Fruit fly (Drosophila melanogaster) whole organism, embryonic: Measurements from ENCODE around the gene Etl1.

ENCODE experiments used
- ATbp ChIP-seq: fragments of 200-800 bp; sonication (Bioruptor generic); optimal IDR thresholded peaks from 2 replicates; lab custom pipeline; 2017; ENCODE audit warnings: missing biosample characterization, mild to moderate bottlenecking, missing genetic modification characterization, missing genetic modification reagents
- Antp ChIP-seq: fragments of 200-800 bp; sonication (Bioruptor generic); optimal IDR thresholded peaks from 3 replicates; lab custom pipeline; 2016; ENCODE audit warnings: missing biosample characterization, missing genetic modification characterization
- Atf-2 ChIP-seq: fragments of 200-800 bp; sonication (Bioruptor generic); optimal IDR thresholded peaks from 2 replicates; lab custom pipeline; 2016; ENCODE audit warnings: missing biosample characterization, missing genetic modification characterization
- Atf3 ChIP-seq: fragments of 200-800 bp; sonication (Bioruptor generic); optimal IDR thresholded peaks from 3 replicates; lab custom pipeline; 2016; ENCODE audit warnings: missing biosample characterization, missing genetic modification characterization
- Bteb2 ChIP-seq: fragments of 200-800 bp; sonication (Bioruptor generic); optimal IDR thresholded peaks from 2 replicates; lab custom pipeline; 2016; ENCODE audit warnings: missing biosample characterization, missing genetic modification characterization
- CG10366 ChIP-seq: fragments of 200-800 bp; sonication (Bioruptor generic); IDR thresholded peaks from 2 replicates; pipeline ENCODE4 v1.3.6; 2022; ENCODE audit warnings: missing biosample characterization, missing genetic modification characterization
- CG10431 ChIP-seq: fragments of 200-800 bp; sonication (Bioruptor generic); optimal IDR thresholded peaks from 3 replicates; lab custom pipeline; 2018; ENCODE audit warnings: missing biosample characterization, mild to moderate bottlenecking, missing genetic modification characterization
- CG13287 ChIP-seq: fragments of 200-800 bp; sonication (Bioruptor generic); IDR thresholded peaks from 2 replicates; pipeline ENCODE4 v1.3.6; 2022; ENCODE audit warnings: missing biosample characterization, missing genetic modification characterization; ENCODE audit not compliant: partially characterized antibody
- CG14014 ChIP-seq: fragments of 200-800 bp; sonication (Bioruptor generic); IDR thresholded peaks from 2 replicates; pipeline ENCODE4 v1.3.6; 2022; ENCODE audit warnings: missing biosample characterization, missing genetic modification characterization
- CG3281 ChIP-seq: fragments of 200-800 bp; sonication (Bioruptor generic); optimal IDR thresholded peaks from 3 replicates; lab custom pipeline; 2017; ENCODE audit warnings: missing biosample characterization, mild to moderate bottlenecking, missing genetic modification characterization
- CG34376 ChIP-seq: fragments of 200-800 bp; sonication (Bioruptor generic); optimal IDR thresholded peaks from 2 replicates; lab custom pipeline; 2018; ENCODE audit warnings: missing biosample characterization, mild to moderate bottlenecking, missing genetic modification characterization
- CG3847 ChIP-seq: fragments of 200-800 bp; sonication (Bioruptor generic); IDR thresholded peaks from 2 replicates; pipeline ENCODE4 v1.3.6; 2022; ENCODE audit warnings: missing biosample characterization, missing genetic modification characterization
- CG4328 ChIP-seq: fragments of 200-800 bp; sonication (Bioruptor generic); optimal IDR thresholded peaks from 3 replicates; lab custom pipeline; 2017; ENCODE audit warnings: missing biosample characterization, missing genetic modification reagents, missing genetic modification characterization
- CG4360 ChIP-seq: fragments of 200-800 bp; sonication (Bioruptor generic); IDR thresholded peaks from 2 replicates; pipeline ENCODE4 v1.3.6; 2022; ENCODE audit warnings: missing biosample characterization, missing genetic modification characterization
- CG4404 ChIP-seq: fragments of 200-800 bp; sonication (Bioruptor generic); IDR thresholded peaks from 2 replicates; pipeline ENCODE4 v1.3.6; 2022; ENCODE audit warnings: missing biosample characterization, missing genetic modification characterization
- CG4820 ChIP-seq: fragments of 200-800 bp; sonication (Bioruptor generic); optimal IDR thresholded peaks from 3 replicates; lab custom pipeline; 2016; ENCODE audit warnings: missing biosample characterization, missing genetic modification characterization
- CG7786 ChIP-seq: fragments of 200-800 bp; sonication (Bioruptor generic); optimal IDR thresholded peaks from 2 replicates; lab custom pipeline; 2016; ENCODE audit warnings: missing biosample characterization, missing genetic modification characterization
- Chrac-16 ChIP-seq: fragments of 200-800 bp; sonication (Bioruptor generic); optimal IDR thresholded peaks from 3 replicates; lab custom pipeline; 2016; ENCODE audit warnings: missing biosample characterization, missing genetic modification characterization
- Dad ChIP-seq: fragments of 200-800 bp; sonication (Bioruptor generic); optimal IDR thresholded peaks from 3 replicates; lab custom pipeline; 2016; ENCODE audit warnings: missing biosample characterization, missing genetic modification characterization
- ERR ChIP-seq: fragments of 200-800 bp; sonication (Bioruptor generic); optimal IDR thresholded peaks from 2 replicates; lab custom pipeline; 2016; ENCODE audit warnings: missing biosample characterization, missing genetic modification characterization
- Eip74EF ChIP-seq, 2 experiments: fragments of 200-800 bp in 1 of 2; fragments of >200 bp in 1 of 2; sonication (Bioruptor generic) in 1 of 2; optimal IDR thresholded peaks; 2 replicates each; lab custom pipeline; 2017 to 2019; ENCODE audit warnings: missing biosample characterization in 2 of 2, missing genetic modification characterization in 2 of 2, mild to moderate bottlenecking in 1 of 2, moderate library complexity in 1 of 2
- Gsc ChIP-seq: fragments of 200-800 bp; sonication (Bioruptor generic); IDR thresholded peaks from 2 replicates; pipeline ENCODE4 v1.3.6; 2022; ENCODE audit warnings: missing biosample characterization, missing genetic modification characterization
- Hr3 ChIP-seq: fragments of 200-800 bp; sonication (Bioruptor generic); optimal IDR thresholded peaks from 3 replicates; lab custom pipeline; 2016; ENCODE audit warnings: missing biosample characterization, missing genetic modification characterization
- Hr39 ChIP-seq: fragments of >200 bp; optimal IDR thresholded peaks from 2 replicates; lab custom pipeline; 2017
- Jarid2 ChIP-seq: fragments of 200-800 bp; sonication (Bioruptor generic); optimal IDR thresholded peaks from 3 replicates; lab custom pipeline; 2017; ENCODE audit warnings: mild to moderate bottlenecking, missing biosample characterization, missing genetic modification reagents, missing genetic modification characterization
- Lhr ChIP-seq: fragments of 200-800 bp; sonication (Bioruptor generic); optimal IDR thresholded peaks from 3 replicates; lab custom pipeline; 2017; ENCODE audit warnings: mild to moderate bottlenecking, missing biosample characterization, missing genetic modification reagents, missing genetic modification characterization
- MTF-1 ChIP-seq: fragments of 200-800 bp; sonication (Bioruptor generic); optimal IDR thresholded peaks from 2 replicates; lab custom pipeline; 2018; ENCODE audit warnings: missing biosample characterization, mild to moderate bottlenecking, missing genetic modification characterization, borderline replicate concordance
- Max ChIP-seq: fragments of 200-800 bp; sonication (Bioruptor generic); optimal IDR thresholded peaks from 2 replicates; lab custom pipeline; 2016; ENCODE audit warnings: missing biosample characterization, mild to moderate bottlenecking, missing genetic modification characterization
- NC2β ChIP-seq: fragments of 200-800 bp; sonication (Bioruptor generic); optimal IDR thresholded peaks from 2 replicates; lab custom pipeline; 2016; ENCODE audit warnings: missing biosample characterization, missing genetic modification characterization
- Neu2 ChIP-seq: fragments of 200-800 bp; sonication (Bioruptor generic); optimal IDR thresholded peaks from 3 replicates; lab custom pipeline; 2016; ENCODE audit warnings: missing biosample characterization, missing genetic modification characterization, borderline replicate concordance
- Nf-YC ChIP-seq: fragments of 200-800 bp; optimal IDR thresholded peaks from 3 replicates; lab custom pipeline; 2019; ENCODE audit warnings: missing biosample characterization, mild to moderate bottlenecking, missing genetic modification characterization, moderate library complexity
- Opbp ChIP-seq: fragments of 200-800 bp; sonication (Bioruptor generic); IDR thresholded peaks from 3 replicates; pipeline ENCODE4 v1.3.6; 2022; ENCODE audit warnings: missing biosample characterization, missing genetic modification characterization; ENCODE audit not compliant: partially characterized antibody
- br ChIP-seq: fragments of >200 bp; optimal IDR thresholded peaks from 2 replicates; lab custom pipeline; 2017
- danr ChIP-seq: fragments of 200-800 bp; sonication (Bioruptor generic); IDR thresholded peaks from 2 replicates; pipeline ENCODE4 v1.3.6; 2022; ENCODE audit warnings: missing biosample characterization, missing genetic modification characterization
- dpn ChIP-seq, 2 experiments: fragments of 200-800 bp; sonication (Bioruptor generic); optimal IDR thresholded peaks; 3 replicates each; lab custom pipeline; 2016; ENCODE audit warnings: missing biosample characterization in 2 of 2, missing genetic modification characterization in 2 of 2
- gsb-n ChIP-seq: fragments of 200-800 bp; sonication (Bioruptor generic); optimal IDR thresholded peaks from 3 replicates; lab custom pipeline; 2018; ENCODE audit warnings: missing biosample characterization, mild to moderate bottlenecking, missing genetic modification characterization
- her ChIP-seq: fragments of 200-800 bp; sonication (Bioruptor generic); optimal IDR thresholded peaks from 2 replicates; lab custom pipeline; 2016; ENCODE audit warnings: missing biosample characterization, missing genetic modification characterization
- kay ChIP-seq: fragments of 200-800 bp; sonication (Bioruptor generic); optimal IDR thresholded peaks from 2 replicates; lab custom pipeline; 2016; ENCODE audit warnings: missing biosample characterization, missing genetic modification characterization
- ken ChIP-seq: fragments of 200-800 bp; sonication (Bioruptor generic); IDR thresholded peaks from 3 replicates; pipeline ENCODE4 v1.3.6; 2022; ENCODE audit warnings: missing biosample characterization, missing genetic modification characterization
- knrl ChIP-seq: fragments of 200-800 bp; sonication (Bioruptor generic); IDR thresholded peaks from 3 replicates; pipeline ENCODE4 v1.3.6; 2022; ENCODE audit warnings: missing biosample characterization, missing genetic modification characterization; ENCODE audit not compliant: partially characterized antibody
- mirr ChIP-seq: fragments of 200-800 bp; sonication (Bioruptor generic); optimal IDR thresholded peaks from 3 replicates; lab custom pipeline; 2018; ENCODE audit warnings: missing biosample characterization, mild to moderate bottlenecking, missing genetic modification characterization
- pros ChIP-seq: fragments of 200-800 bp; sonication (Bioruptor generic); optimal IDR thresholded peaks from 3 replicates; lab custom pipeline; 2019; ENCODE audit warnings: missing biosample characterization, mild to moderate bottlenecking, missing genetic modification characterization, moderate library complexity
- sc ChIP-seq, 3 experiments: fragments of >200 bp in 2 of 3; fragments of 200-800 bp in 1 of 3; sonication (Bioruptor generic) in 1 of 3; optimal IDR thresholded peaks; 2 replicates in 2 of 3; 3 replicates in 1 of 3; lab custom pipeline; 2017; ENCODE audit warnings: mild to moderate bottlenecking in 1 of 3, missing biosample characterization in 1 of 3, missing genetic modification characterization in 1 of 3, missing genetic modification reagents in 1 of 3
- slbo ChIP-seq: fragments of 200-800 bp; sonication (Bioruptor generic); IDR thresholded peaks from 2 replicates; pipeline ENCODE4 v1.3.6; 2022; ENCODE audit warnings: missing biosample characterization, missing genetic modification characterization
- tna ChIP-seq: fragments of 200-800 bp; sonication (Bioruptor generic); IDR thresholded peaks from 2 replicates; pipeline ENCODE4 v1.3.6; 2022; ENCODE audit warnings: missing biosample characterization, missing genetic modification characterization; ENCODE audit not compliant: partially characterized antibody
- unpg ChIP-seq: fragments of 200-800 bp; sonication (Bioruptor generic); optimal IDR thresholded peaks from 3 replicates; lab custom pipeline; 2018; ENCODE audit warnings: missing biosample characterization, mild to moderate bottlenecking, missing genetic modification characterization, moderate library complexity
- wdn ChIP-seq: fragments of 200-800 bp; sonication (Bioruptor generic); IDR thresholded peaks from 2 replicates; pipeline ENCODE4 v1.3.6; 2022; ENCODE audit warnings: missing biosample characterization, missing genetic modification characterization
- zfh2 ChIP-seq: fragments of 200-800 bp; sonication (Bioruptor generic); optimal IDR thresholded peaks from 2 replicates; lab custom pipeline; 2016; ENCODE audit warnings: missing biosample characterization, missing genetic modification characterization

The Etl1 gene

DNA sequence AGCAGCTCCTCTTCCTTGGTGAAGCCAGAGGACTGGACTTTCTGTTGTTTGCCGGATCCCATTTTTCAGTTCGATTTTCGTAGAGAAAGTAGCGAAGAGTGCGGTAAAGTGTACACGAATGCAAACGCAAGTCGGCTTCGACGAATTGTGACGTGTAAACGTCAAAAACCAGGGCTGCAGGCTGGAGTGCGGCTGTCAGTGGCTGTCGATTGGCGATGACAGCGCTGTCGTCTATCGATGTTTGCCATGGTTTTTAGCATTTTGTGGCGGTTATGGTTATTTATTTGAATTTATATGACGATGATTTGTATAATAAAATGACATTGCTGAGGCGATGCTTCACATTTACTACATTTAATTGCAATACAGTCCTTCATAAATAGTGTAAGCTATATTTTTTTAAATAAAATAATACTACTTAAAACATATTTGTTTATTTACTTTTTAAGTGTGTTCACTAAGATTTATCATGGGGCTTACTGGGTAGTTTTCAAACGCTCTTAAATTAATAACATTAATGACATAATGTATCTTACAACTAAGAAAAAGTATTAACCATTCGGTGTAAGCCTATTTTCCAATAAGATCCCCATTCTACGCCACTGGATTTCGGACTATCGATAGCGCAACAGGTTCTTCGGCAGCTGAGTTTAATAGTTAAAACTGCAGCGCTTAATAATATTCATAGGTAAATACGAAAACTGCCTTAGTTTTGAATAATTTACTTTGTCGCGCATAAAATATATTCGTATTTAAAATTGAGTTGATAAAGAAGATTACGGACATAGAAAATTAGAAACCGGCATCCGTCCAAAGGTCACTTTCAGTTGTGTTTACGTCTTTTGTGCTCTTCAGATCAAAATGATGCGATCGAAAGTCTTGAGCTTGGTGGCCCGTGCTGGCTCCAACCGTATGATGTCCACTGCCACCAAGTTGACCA is 5.9 kb upstream of the Etl1 start, which contains the start of the genes CG5885 and CG4598 (continued):
- TF ChIP-seq zfh2: peak; percentile 51
- no peak for TF ChIP-seq Neu2 (GFP tag; lab: Kevin White, UChicago)
- no peak for TF ChIP-seq pros (GFP tag; lab: Kevin White, UChicago)
- peak; percentile 59 for TF ChIP-seq CG14014
- no peak for TF ChIP-seq MTF-1 (GFP tag; lab: Kevin White, UChicago)
- no peak for TF ChIP-seq Max (GFP tag; lab: Kevin White, UChicago)
- TF ChIP-seq CG4328 (GFP tag; lab: Kevin White, UChicago): peak; percentile 50
- TF ChIP-seq CG4360: no peak
- peak; percentile 82 for TF ChIP-seq knrl (GFP tag; lab: Robert Waterston, UW)
- peak; percentile 67 for TF ChIP-seq Nf-YC (tag; lab: Kevin White, UChicago)
- TF ChIP-seq Antp: peak; percentile 59
- peak; percentile 59 for TF ChIP-seq CG3847 (GFP tag; lab: Robert Waterston, UW)
- no peak for TF ChIP-seq mirr
- TF ChIP-seq NC2β: peak; percentile 44
- peak; percentile 80 for TF ChIP-seq CG13287 (GFP tag; lab: Robert Waterston, UW)
- no peak for TF ChIP-seq Hr39
- TF ChIP-seq CG34376 (GFP tag; lab: Kevin White, UChicago): peak; percentile 3
- peak; percentile 41 for TF ChIP-seq CG7786
- TF ChIP-seq Gsc (GFP tag; lab: Robert Waterston, UW): no peak
- TF ChIP-seq Eip74EF (GFP tag; optimal IDR thresholded peaks at IDR 0.05; lab: Kevin White, UChicago): peak in 1 of 2 experiments; percentile 22
- TF ChIP-seq tna (GFP tag; lab: Robert Waterston, UW): peak; percentile 48
- no peak for TF ChIP-seq Jarid2
- peak; percentile 71; the same call in 1 of the 3 replicates for TF ChIP-seq ken
- TF ChIP-seq br (lab: Kevin White, UChicago): no peak
- TF ChIP-seq danr (GFP tag; lab: Robert Waterston, UW): no peak
- TF ChIP-seq gsb-n (tag; lab: Kevin White, UChicago): peak; percentile 73
- TF ChIP-seq sc (optimal IDR thresholded peaks at IDR 0.05; lab: Kevin White, UChicago): no peak
- peak; percentile 28 for TF ChIP-seq sc (GFP tag; optimal IDR thresholded peaks at IDR 0.05; lab: Kevin White, UChicago)
- TF ChIP-seq CG4404: no peak
- TF ChIP-seq Atf3 (GFP tag; lab: Kevin White, UChicago): peak; percentile 27
- TF ChIP-seq Bteb2 (GFP tag; lab: Kevin White, UChicago): peak; percentile 15
- TF ChIP-seq kay (GFP tag; lab: Kevin White, UChicago): peak; percentile 80
- TF ChIP-seq Hr3 (GFP tag; lab: Kevin White, UChicago): peak; percentile 72
- TF ChIP-seq Chrac-16 (GFP tag; lab: Kevin White, UChicago): peak; percentile 70
- TF ChIP-seq CG10366 (GFP tag; lab: Robert Waterston, UW): peak; percentile 70
- peak; percentile 84 for TF ChIP-seq CG4820
- TF ChIP-seq slbo (GFP tag; lab: Robert Waterston, UW): peak; percentile 84
- no peak for TF ChIP-seq Dad
- TF ChIP-seq Lhr (GFP tag; lab: Kevin White, UChicago): peak; percentile 44
- peak; percentile 38 to 74 for TF ChIP-seq dpn (GFP tag; optimal IDR thresholded peaks at IDR 0.05; lab: Kevin White, UChicago)
- peak; percentile 55 for TF ChIP-seq ATbp (GFP tag; lab: Kevin White, UChicago)
- peak; percentile 70 for TF ChIP-seq unpg
- no peak for TF ChIP-seq ERR
- TF ChIP-seq wdn (GFP tag; lab: Robert Waterston, UW): no peak
- no peak for TF ChIP-seq her (GFP tag; lab: Kevin White, UChicago)
- peak; percentile 57 for TF ChIP-seq CG10431 (GFP tag; lab: Kevin White, UChicago)
- TF ChIP-seq CG3281 (GFP tag; lab: Kevin White, UChicago): peak; percentile 34
- TF ChIP-seq Atf-2 (GFP tag; lab: Kevin White, UChicago): no peak
- peak; percentile 89 for TF ChIP-seq Opbp (GFP tag; lab: Robert Waterston, UW)
